Worm (Caenorhabditis elegans) whole organism, L4/young adult: Measurements from ENCODE around the gene R10E11.9.

Source experiments
- W03F9.2 ChIP-seq: fragments of 150-350 bp; optimal IDR thresholded peaks from 2 replicates; lab custom pipeline; 2014; ENCODE audit warnings: missing biosample characterization, missing genetic modification characterization
- dao-5 ChIP-seq: sonication (generic microtip); optimal IDR thresholded peaks from 2 replicates; lab custom pipeline; 2016; ENCODE audit warnings: missing genotype, missing genetic modification characterization, moderate library complexity, missing compliant biosample characterization
- him-1 ChIP-seq: sonication (generic microtip); optimal IDR thresholded peaks from 2 replicates; lab custom pipeline; 2016; ENCODE audit warnings: missing genotype, missing genetic modification reagents, missing genetic modification characterization, missing compliant biosample characterization

ce11 chrIII:9832569-9832968 lies 39.1 kb upstream of the R10E11.9 start:
- TF ChIP-seq him-1 (tag; lab: Kevin White, UChicago) (no peak), W03F9.2 (tag; lab: Kevin White, UChicago) (no peak), dao-5 (tag; lab: Kevin White, UChicago) (no peak)
